Fruit fly (Drosophila melanogaster) whole organism, adult: ENCODE data around the gene CG13247.

Experiments used
- CG11617 ChIP-seq: fragments of 200-800 bp; sonication (Bioruptor generic); optimal IDR thresholded peaks from 2 replicates; lab custom pipeline; 2017; ENCODE audit warnings: mild to moderate bottlenecking, missing biosample characterization, missing genetic modification reagents, missing genetic modification characterization
- CG12768 ChIP-seq: fragments of 200-800 bp; sonication (Bioruptor generic); optimal IDR thresholded peaks from 2 replicates; lab custom pipeline; 2017; ENCODE audit warnings: missing biosample characterization, missing genetic modification characterization, mild to moderate bottlenecking, moderate library complexity, missing genetic modification reagents
- CG14711 ChIP-seq: fragments of 200-800 bp; sonication (Bioruptor generic); optimal IDR thresholded peaks from 2 replicates; lab custom pipeline; 2018; ENCODE audit warnings: missing biosample characterization, mild to moderate bottlenecking, missing genetic modification characterization, moderate library complexity
- CG1620 ChIP-seq: fragments of 200-800 bp; sonication (Bioruptor generic); optimal IDR thresholded peaks from 2 replicates; lab custom pipeline; 2016; ENCODE audit warnings: missing biosample characterization, missing genetic modification characterization
- CG33017 ChIP-seq: fragments of 200-800 bp; sonication (Bioruptor generic); optimal IDR thresholded peaks from 2 replicates; lab custom pipeline; 2018; ENCODE audit warnings: missing biosample characterization, mild to moderate bottlenecking, missing genetic modification characterization, moderate library complexity
- CG5204 ChIP-seq: fragments of 200-800 bp; sonication (Bioruptor generic); optimal IDR thresholded peaks from 2 replicates; lab custom pipeline; 2016; ENCODE audit warnings: missing biosample characterization, missing genetic modification characterization
- CG7045 ChIP-seq: fragments of 200-800 bp; sonication (Bioruptor generic); optimal IDR thresholded peaks from 2 replicates; lab custom pipeline; 2017; ENCODE audit warnings: missing biosample characterization, mild to moderate bottlenecking, missing genetic modification characterization
- CG7101 ChIP-seq: fragments of 200-800 bp; sonication (Bioruptor generic); optimal IDR thresholded peaks from 2 replicates; lab custom pipeline; 2018; ENCODE audit warnings: missing biosample characterization, mild to moderate bottlenecking, missing genetic modification characterization, moderate library complexity
- Clk ChIP-seq: fragments of 200-800 bp; sonication (Bioruptor generic); optimal IDR thresholded peaks from 2 replicates; lab custom pipeline; 2017; ENCODE audit warnings: missing biosample characterization, missing genetic modification characterization
- Crg-1 ChIP-seq: fragments of 200-800 bp; sonication (Bioruptor generic); optimal IDR thresholded peaks from 2 replicates; lab custom pipeline; 2016; ENCODE audit warnings: missing biosample characterization, missing genetic modification characterization
- Hr96 ChIP-seq: fragments of 200-800 bp; sonication (Bioruptor generic); optimal IDR thresholded peaks from 2 replicates; lab custom pipeline; 2016; ENCODE audit warnings: missing biosample characterization, missing genetic modification characterization
- Mnt ChIP-seq: fragments of 200-800 bp; sonication (Bioruptor generic); optimal IDR thresholded peaks from 2 replicates; lab custom pipeline; 2016; ENCODE audit warnings: missing biosample characterization, mild to moderate bottlenecking, missing genetic modification characterization
- bab1 ChIP-seq: fragments of 200-800 bp; sonication (Bioruptor generic); optimal IDR thresholded peaks from 3 replicates; lab custom pipeline; 2019; ENCODE audit warnings: missing biosample characterization, mild to moderate bottlenecking, missing genetic modification characterization, moderate library complexity
- cic ChIP-seq: fragments of 200-800 bp; sonication (Bioruptor generic); optimal IDR thresholded peaks from 2 replicates; lab custom pipeline; 2017; ENCODE audit warnings: missing biosample characterization, mild to moderate bottlenecking, missing genetic modification characterization, moderate library complexity
- cnc ChIP-seq, 2 experiments: fragments of >200 bp; optimal IDR thresholded peaks; 2 replicates each; lab custom pipeline; 2017
- kay ChIP-seq: fragments of 200-800 bp; sonication (Bioruptor generic); peaks from one replicate; lab custom pipeline; 2016; ENCODE audit warnings: missing biosample characterization, missing genetic modification characterization, borderline replicate concordance
- ovo ChIP-seq: fragments of 200-800 bp; sonication (Bioruptor generic); optimal IDR thresholded peaks from 2 replicates; lab custom pipeline; 2016; ENCODE audit warnings: missing biosample characterization, missing genetic modification characterization
- pad ChIP-seq: fragments of 200-800 bp; sonication (Bioruptor generic); optimal IDR thresholded peaks from 3 replicates; lab custom pipeline; 2017; ENCODE audit warnings: missing biosample characterization, missing genetic modification characterization, mild to moderate bottlenecking, moderate library complexity, missing genetic modification reagents
- tj ChIP-seq: fragments of 200-800 bp; sonication (Bioruptor generic); optimal IDR thresholded peaks from 3 replicates; lab custom pipeline; 2017; ENCODE audit warnings: missing biosample characterization, mild to moderate bottlenecking, missing genetic modification characterization, moderate library complexity
- toe ChIP-seq: fragments of 200-800 bp; sonication (Bioruptor generic); optimal IDR thresholded peaks from 2 replicates; lab custom pipeline; 2016; ENCODE audit warnings: missing biosample characterization, missing genetic modification characterization

The CG13247 gene

DNA sequence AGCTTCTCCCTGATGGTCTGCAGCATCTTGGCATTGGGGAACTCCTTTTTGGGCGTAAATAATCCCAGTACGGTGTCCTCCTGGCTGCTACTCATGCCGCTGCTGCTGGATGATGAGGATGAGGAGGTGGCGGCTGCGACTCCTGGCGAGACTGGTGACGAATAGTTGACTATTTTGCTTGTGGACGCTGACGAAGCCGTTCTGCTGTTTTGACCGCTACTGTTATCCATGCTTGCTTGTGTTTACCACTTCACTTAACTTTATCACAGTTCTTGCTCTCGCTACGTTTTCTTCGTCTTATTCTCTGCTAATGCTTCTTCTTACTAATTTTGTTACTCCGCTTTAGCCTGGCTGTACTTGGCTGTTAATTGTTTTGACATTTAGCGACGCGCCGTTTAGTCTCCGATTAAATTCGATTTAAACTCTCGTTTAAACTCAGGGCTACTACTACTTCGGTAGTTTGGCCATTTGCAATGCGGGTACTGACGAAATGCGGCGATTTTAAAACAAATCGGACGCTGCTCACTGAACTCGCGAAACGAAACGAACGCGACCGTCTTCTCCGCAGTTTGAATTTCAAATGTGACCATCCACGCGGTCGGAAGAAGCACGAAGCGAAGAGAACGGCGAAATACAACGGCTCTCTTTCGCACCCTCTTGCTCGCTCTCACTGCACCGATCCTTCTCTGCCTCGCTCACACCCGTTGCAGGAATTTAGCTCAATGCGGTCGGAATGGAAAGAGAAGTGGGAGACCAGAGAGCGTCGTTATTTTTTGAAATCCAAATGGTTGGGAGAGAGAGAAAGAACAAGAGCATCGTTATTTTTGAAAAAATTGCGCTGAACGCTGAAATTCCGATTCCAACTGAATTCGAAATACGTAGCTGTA, 31.2 kb downstream of the CG13247 start, which contains the start of gene trbl:
trbl (minus strand) TSS at position 584 of the 887 bp plus-strand sequence.
- TF ChIP-seq cnc (optimal IDR thresholded peaks at IDR 0.05; lab: Kevin White, UChicago) (no peak), CG5204 (GFP tag; lab: Kevin White, UChicago) (no peak), bab1 (GFP tag; lab: Kevin White, UChicago) (peak; percentile 70), ovo (GFP tag; lab: Kevin White, UChicago) (peak; percentile 62), tj (peak; percentile 41), CG7045 (peak; percentile 54), Clk (GFP tag; lab: Kevin White, UChicago) (no peak), cic (GFP tag; lab: Kevin White, UChicago) (peak; percentile 73), CG33017 (tag; lab: Kevin White, UChicago) (peak; percentile 64), CG11617 (GFP tag; lab: Kevin White, UChicago) (peak; percentile 64), CG12768 (GFP tag; lab: Kevin White, UChicago) (peak; percentile 50), kay (GFP tag; lab: Kevin White, UChicago) (no peak), CG14711 (tag; lab: Kevin White, UChicago) (peak; percentile 21), pad (GFP tag; lab: Kevin White, UChicago) (peak; percentile 24), Mnt (GFP tag; lab: Kevin White, UChicago) (peak; percentile 94), CG1620 (GFP tag; lab: Kevin White, UChicago) (no peak), Crg-1 (peak; percentile 14), Hr96 (no peak), toe (GFP tag; lab: Kevin White, UChicago) (no peak), CG7101 (peak; percentile 59)

DNA sequence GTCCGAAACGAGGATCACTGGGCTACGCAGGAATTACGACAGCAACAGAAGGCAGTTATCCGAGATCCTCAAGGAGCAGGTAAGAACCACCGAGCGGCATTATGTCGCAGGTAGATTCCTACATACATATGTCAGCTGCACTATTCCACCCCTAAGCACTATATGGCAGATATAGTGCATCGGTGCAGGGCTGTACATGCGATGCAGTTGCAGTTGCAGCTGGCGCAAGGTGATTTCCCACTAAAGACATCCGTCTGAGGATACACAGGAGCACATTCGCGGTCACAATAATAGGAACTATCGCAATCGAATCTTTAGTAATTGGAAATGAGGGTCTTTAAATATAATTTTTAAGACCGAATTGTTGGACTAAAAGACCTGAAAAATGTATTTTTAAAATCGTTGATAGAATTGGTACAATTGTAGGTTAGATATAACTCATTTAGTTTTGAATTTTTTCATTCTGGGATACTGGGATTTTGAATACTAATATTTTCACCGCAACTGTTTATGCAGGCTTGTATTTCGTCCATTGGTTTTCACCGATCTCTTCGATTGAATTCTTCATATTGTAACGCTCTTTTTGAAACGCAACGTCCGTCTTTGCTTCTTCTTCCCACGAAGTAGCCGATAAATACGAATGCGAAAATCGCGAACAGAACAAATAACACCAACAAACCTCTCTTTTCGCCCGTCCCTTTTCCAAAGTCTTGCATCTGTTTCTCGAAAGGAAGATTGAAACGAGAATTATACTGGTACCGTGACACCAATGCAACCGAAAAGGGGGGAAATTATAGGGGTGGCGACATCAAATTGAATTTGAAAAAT, 32.8 kb downstream of the CG13247 start:
- TF ChIP-seq CG7045, result no peak
- TF ChIP-seq Mnt (GFP tag; lab: Kevin White, UChicago), result no peak
- TF ChIP-seq Crg-1, result no peak
- no peak for TF ChIP-seq CG12768 (GFP tag; lab: Kevin White, UChicago)
- TF ChIP-seq CG14711 (tag; lab: Kevin White, UChicago), result no peak
- no peak for TF ChIP-seq CG7101
- TF ChIP-seq CG11617 (GFP tag; lab: Kevin White, UChicago), result no peak
- no peak for TF ChIP-seq cnc (optimal IDR thresholded peaks at IDR 0.05; lab: Kevin White, UChicago)
- TF ChIP-seq ovo (GFP tag; lab: Kevin White, UChicago), result no peak
- no peak for TF ChIP-seq CG5204 (GFP tag; lab: Kevin White, UChicago)
- no peak for TF ChIP-seq Clk (GFP tag; lab: Kevin White, UChicago)
- no peak for TF ChIP-seq bab1 (GFP tag; lab: Kevin White, UChicago)
- TF ChIP-seq pad (GFP tag; lab: Kevin White, UChicago), result no peak
- no peak for TF ChIP-seq toe (GFP tag; lab: Kevin White, UChicago)

DNA sequence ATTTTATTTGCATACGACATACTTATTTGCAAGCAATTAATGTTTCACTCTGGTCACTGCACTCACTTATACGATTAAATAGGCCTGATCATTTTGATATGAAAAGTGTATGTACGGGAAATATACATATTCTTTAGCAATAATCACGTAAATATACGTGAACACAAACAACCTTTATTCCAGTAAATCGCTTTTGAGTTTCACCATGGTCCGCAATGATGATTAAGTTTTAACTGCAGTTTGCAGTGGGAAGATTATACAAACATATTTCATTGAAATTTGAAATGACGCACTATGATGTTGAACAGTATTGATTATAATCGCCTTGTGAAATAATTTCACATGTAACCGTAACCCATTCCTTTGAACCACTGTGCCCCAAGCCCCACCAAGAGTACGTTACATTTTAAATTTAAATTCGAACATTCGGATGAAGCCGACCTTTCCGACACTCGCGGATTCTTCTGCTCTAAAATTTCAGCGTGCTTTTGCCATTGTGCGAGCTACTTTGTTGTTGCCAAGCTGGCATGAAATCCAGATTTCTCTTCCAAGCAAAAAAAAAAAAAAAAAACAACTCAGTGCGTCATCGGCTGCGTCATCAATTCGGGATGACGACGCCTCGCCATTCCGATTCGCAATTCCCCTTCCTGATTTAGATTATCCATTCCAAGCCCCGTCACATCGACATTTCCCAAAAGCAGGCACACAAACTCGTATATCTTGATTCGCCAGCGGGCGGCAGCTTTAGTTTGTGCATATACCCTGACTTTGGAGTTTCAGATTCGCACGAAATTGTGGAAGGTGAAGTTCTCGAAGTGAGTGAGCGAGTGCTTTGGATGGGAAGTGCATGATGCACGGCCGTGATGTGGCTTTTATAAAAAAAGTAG, 33.6 kb downstream of the CG13247 start:
- no peak for TF ChIP-seq kay (GFP tag; lab: Kevin White, UChicago)
- peak; percentile 10 for TF ChIP-seq bab1 (GFP tag; lab: Kevin White, UChicago)

DNA sequence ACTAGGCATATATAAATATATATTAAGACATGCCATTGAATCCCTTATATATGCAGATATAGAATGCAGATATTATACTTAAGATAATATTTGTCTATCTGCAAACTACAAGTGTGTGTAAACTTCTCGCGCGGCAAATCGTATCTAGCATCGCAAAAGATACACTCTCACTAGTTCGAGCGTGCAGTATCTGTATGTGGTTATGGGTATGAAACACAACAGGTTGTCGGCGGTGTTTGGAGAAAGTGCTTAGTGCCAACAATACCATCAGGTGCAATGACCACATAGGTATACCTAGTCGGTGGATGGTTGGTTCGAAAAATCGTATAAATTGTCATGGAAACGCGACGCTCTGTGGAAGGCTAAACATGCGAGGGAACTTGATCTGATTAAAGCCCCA, 34.4 kb downstream of the CG13247 start:
- no peak for TF ChIP-seq pad (GFP tag; lab: Kevin White, UChicago)
- no peak for TF ChIP-seq CG14711 (tag; lab: Kevin White, UChicago)
- TF ChIP-seq Mnt (GFP tag; lab: Kevin White, UChicago), result no peak
- no peak for TF ChIP-seq CG11617 (GFP tag; lab: Kevin White, UChicago)
- no peak for TF ChIP-seq Crg-1
- no peak for TF ChIP-seq cic (GFP tag; lab: Kevin White, UChicago)
- no peak for TF ChIP-seq cnc (optimal IDR thresholded peaks at IDR 0.05; lab: Kevin White, UChicago)
- no peak for TF ChIP-seq Clk (GFP tag; lab: Kevin White, UChicago)
- no peak for TF ChIP-seq toe (GFP tag; lab: Kevin White, UChicago)
- no peak for TF ChIP-seq CG33017 (tag; lab: Kevin White, UChicago)
- no peak for TF ChIP-seq CG7101
- TF ChIP-seq Hr96, result no peak
- TF ChIP-seq CG7045, result no peak
- TF ChIP-seq kay (GFP tag; lab: Kevin White, UChicago), result no peak
- no peak for TF ChIP-seq CG1620 (GFP tag; lab: Kevin White, UChicago)
- no peak for TF ChIP-seq CG12768 (GFP tag; lab: Kevin White, UChicago)
- no peak for TF ChIP-seq CG5204 (GFP tag; lab: Kevin White, UChicago)
- TF ChIP-seq tj, result no peak
- TF ChIP-seq ovo (GFP tag; lab: Kevin White, UChicago), result no peak
- no peak for TF ChIP-seq bab1 (GFP tag; lab: Kevin White, UChicago)
